Worm (Caenorhabditis elegans) whole organism, L1 larva: ENCODE measurements around the gene lmtr-3.

Experiments used
- C04F5.9 ChIP-seq: sonication (generic microtip); optimal IDR thresholded peaks from 2 replicates; lab custom pipeline; 2016; ENCODE audit warnings: missing genetic modification characterization, missing compliant biosample characterization
- Y116A8C.19 ChIP-seq: sonication (generic microtip); optimal IDR thresholded peaks from 2 replicates; lab custom pipeline; 2016; ENCODE audit warnings: missing compliant biosample characterization, missing genetic modification characterization, borderline replicate concordance
- alr-1 ChIP-seq: fragments of 200-800 bp; sonication (Bioruptor generic); optimal IDR thresholded peaks from 2 replicates; lab custom pipeline; 2018; ENCODE audit warnings: borderline replicate concordance, mild to moderate bottlenecking, missing genetic modification characterization, missing compliant biosample characterization
- aly-2 ChIP-seq: fragments of 150-350 bp; optimal IDR thresholded peaks from 2 replicates; lab custom pipeline; 2014; ENCODE audit warnings: missing biosample characterization, missing genetic modification characterization
- ama-1 ChIP-seq: fragments of 150-350 bp; optimal IDR thresholded peaks from 2 replicates; lab custom pipeline; 2014
- blmp-1 ChIP-seq: fragments of 150-350 bp; optimal IDR thresholded peaks from 2 replicates; lab custom pipeline; 2014; ENCODE audit warnings: missing biosample characterization, missing genetic modification characterization
- ceh-63 ChIP-seq: fragments of 200-800 bp; sonication (Bioruptor generic); optimal IDR thresholded peaks from 2 replicates; lab custom pipeline; 2018; ENCODE audit warnings: mild to moderate bottlenecking, missing genetic modification characterization, missing compliant biosample characterization
- ceh-90 ChIP-seq: sonication (generic microtip); optimal IDR thresholded peaks from 2 replicates; lab custom pipeline; 2016; ENCODE audit warnings: missing genetic modification characterization, missing compliant biosample characterization
- ces-1 ChIP-seq: fragments of 150-350 bp; optimal IDR thresholded peaks from 2 replicates; lab custom pipeline; 2014; ENCODE audit warnings: missing biosample characterization, missing genetic modification reagents, missing genetic modification characterization
- dpl-1 ChIP-seq, 3 experiments: fragments of 150-350 bp in 2 of 3; sonication (generic microtip) in 1 of 3; optimal IDR thresholded peaks; 2 replicates each; lab custom pipeline; 2014 to 2017; ENCODE audit warnings: missing biosample characterization in 3 of 3, missing genetic modification characterization in 3 of 3, missing genetic modification reagents in 3 of 3
- efl-1 ChIP-seq, 4 experiments: fragments of 150-350 bp; optimal IDR thresholded peaks in 3 of 4; peaks in 1 of 4; 1 replicate in 1 of 4; 2 replicates in 3 of 4; lab custom pipeline; 2014; ENCODE audit warnings: missing biosample characterization in 2 of 4, missing genetic modification characterization in 2 of 4, missing genetic modification reagents in 2 of 4
- elt-2 ChIP-seq: sonication (generic microtip); optimal IDR thresholded peaks from 2 replicates; lab custom pipeline; 2016; ENCODE audit warnings: missing genetic modification characterization, mild to moderate bottlenecking, inconsistent platforms, missing compliant biosample characterization, missing genetic modification reagents
- elt-3 ChIP-seq, 6 experiments: fragments of 150-350 bp in 1 of 6; sonication (generic microtip); optimal IDR thresholded peaks; 2 replicates each; lab custom pipeline; 2017 to 2018; ENCODE audit warnings: missing biosample characterization in 6 of 6, missing genetic modification characterization in 6 of 6, inconsistent platforms in 1 of 6
- ets-5 ChIP-seq: fragments of 200-800 bp; sonication (Bioruptor generic); IDR thresholded peaks from 2 replicates; pipeline ENCODE4 v1.3.6; 2022; ENCODE audit warnings: missing genetic modification characterization, missing compliant biosample characterization
- fkh-4 ChIP-seq: sonication (generic microtip); optimal IDR thresholded peaks from 2 replicates; lab custom pipeline; 2016; ENCODE audit warnings: missing compliant biosample characterization, missing genetic modification characterization, borderline replicate concordance
- fkh-8 ChIP-seq: sonication (generic microtip); optimal IDR thresholded peaks from 2 replicates; lab custom pipeline; 2016; ENCODE audit warnings: mild to moderate bottlenecking, missing genetic modification characterization, missing compliant biosample characterization
- fos-1 ChIP-seq: fragments of 150-350 bp; optimal IDR thresholded peaks from 2 replicates; lab custom pipeline; 2014; ENCODE audit warnings: missing biosample characterization, missing genetic modification characterization
- grh-1 ChIP-seq: fragments of 200-800 bp; sonication (Bioruptor generic); IDR thresholded peaks from 2 replicates; pipeline ENCODE4 v1.3.6; 2022; ENCODE audit warnings: missing genetic modification reagents, missing genetic modification characterization, missing compliant biosample characterization
- hlh-4 ChIP-seq: sonication (generic microtip); optimal IDR thresholded peaks from 2 replicates; lab custom pipeline; 2016; ENCODE audit warnings: mild to moderate bottlenecking, missing genetic modification characterization, missing compliant biosample characterization
- irx-1 ChIP-seq: sonication (generic microtip); optimal IDR thresholded peaks from 2 replicates; lab custom pipeline; 2016; ENCODE audit warnings: missing genetic modification characterization, missing compliant biosample characterization
- jun-1 ChIP-seq: fragments of 150-350 bp; optimal IDR thresholded peaks from 2 replicates; lab custom pipeline; 2014; ENCODE audit warnings: missing biosample characterization, missing genetic modification reagents, missing genetic modification characterization
- lin-14 ChIP-seq: fragments of 200-800 bp; sonication (Bioruptor generic); optimal IDR thresholded peaks from 2 replicates; lab custom pipeline; 2018; ENCODE audit warnings: mild to moderate bottlenecking, missing genetic modification characterization, moderate library complexity, missing compliant biosample characterization
- lin-15B ChIP-seq: fragments of 150-350 bp; sonication (generic microtip); optimal IDR thresholded peaks from 3 replicates; lab custom pipeline; 2014; ENCODE audit warnings: missing biosample characterization, missing genetic modification characterization
- lin-39 ChIP-seq: fragments of 150-350 bp; optimal IDR thresholded peaks from 2 replicates; lab custom pipeline; 2014; ENCODE audit warnings: missing biosample characterization, missing genetic modification reagents, missing genetic modification characterization
- lir-3 ChIP-seq: sonication (generic microtip); optimal IDR thresholded peaks from 2 replicates; lab custom pipeline; 2016; ENCODE audit warnings: mild to moderate bottlenecking, missing genetic modification characterization, moderate library complexity, missing compliant biosample characterization; ENCODE audit not compliant: poor library complexity
- lsy-2 ChIP-seq, 2 experiments: fragments of 150-350 bp; optimal IDR thresholded peaks; 2 replicates each; lab custom pipeline; 2014; ENCODE audit warnings: missing biosample characterization in 2 of 2, missing genetic modification characterization in 2 of 2
- mab-9 ChIP-seq: fragments of 200-800 bp; sonication (Bioruptor generic); IDR thresholded peaks from 2 replicates; pipeline ENCODE4 v1.3.6; 2022; ENCODE audit warnings: missing genetic modification reagents, missing genetic modification characterization, missing compliant biosample characterization
- mdl-1 ChIP-seq, 2 experiments: fragments of 150-350 bp; optimal IDR thresholded peaks; 2 replicates each; lab custom pipeline; 2014 to 2017; ENCODE audit warnings: missing biosample characterization in 2 of 2, missing genetic modification characterization in 2 of 2, inconsistent platforms in 1 of 2
- mef-2 ChIP-seq: fragments of 150-350 bp; optimal IDR thresholded peaks from 2 replicates; lab custom pipeline; 2014; ENCODE audit warnings: missing biosample characterization, missing genetic modification characterization
- mep-1 ChIP-seq: fragments of 150-350 bp; optimal IDR thresholded peaks from 2 replicates; lab custom pipeline; 2014; ENCODE audit warnings: missing biosample characterization, missing genetic modification characterization
- nhr-19 ChIP-seq: fragments of 200-800 bp; sonication (Bioruptor generic); conservative IDR thresholded peaks from 2 replicates; pipeline ENCODE4 v1.3.6; 2022; ENCODE audit warnings: missing genetic modification characterization, missing compliant biosample characterization
- nhr-20 ChIP-seq: sonication (generic microtip); optimal IDR thresholded peaks from 2 replicates; lab custom pipeline; 2016; ENCODE audit warnings: mild to moderate bottlenecking, missing genetic modification characterization, missing compliant biosample characterization
- nhr-47 ChIP-seq: sonication (generic microtip); optimal IDR thresholded peaks from 2 replicates; lab custom pipeline; 2016; ENCODE audit warnings: mild to moderate bottlenecking, missing genetic modification characterization, moderate library complexity, missing compliant biosample characterization
- nhr-76 ChIP-seq: sonication (generic microtip); optimal IDR thresholded peaks from 2 replicates; lab custom pipeline; 2017; ENCODE audit warnings: missing biosample characterization, missing genetic modification characterization
- nhr-77 ChIP-seq: fragments of 150-350 bp; optimal IDR thresholded peaks from 2 replicates; lab custom pipeline; 2014; ENCODE audit warnings: missing biosample characterization, missing genetic modification characterization
- nhr-84 ChIP-seq: sonication (generic microtip); optimal IDR thresholded peaks from 2 replicates; lab custom pipeline; 2017; ENCODE audit warnings: missing biosample characterization, missing genetic modification characterization
- nhr-90 ChIP-seq: sonication (generic microtip); optimal IDR thresholded peaks from 2 replicates; lab custom pipeline; 2016; ENCODE audit warnings: mild to moderate bottlenecking, missing genetic modification characterization, missing compliant biosample characterization; ENCODE audit not compliant: poor library complexity
- skn-1 ChIP-seq: fragments of 150-350 bp; optimal IDR thresholded peaks from 2 replicates; lab custom pipeline; 2014; ENCODE audit warnings: missing biosample characterization, missing genetic modification characterization
- snu-23 ChIP-seq: sonication (generic microtip); optimal IDR thresholded peaks from 2 replicates; lab custom pipeline; 2016; ENCODE audit warnings: missing genetic modification characterization, missing compliant biosample characterization
- sptf-1 ChIP-seq: fragments of 150-350 bp; optimal IDR thresholded peaks from 2 replicates; lab custom pipeline; 2014; ENCODE audit warnings: missing biosample characterization, missing genetic modification characterization
- sup-37 ChIP-seq: fragments of 200-800 bp; sonication (Bioruptor generic); optimal IDR thresholded peaks from 2 replicates; lab custom pipeline; 2018; ENCODE audit warnings: mild to moderate bottlenecking, missing genetic modification characterization, missing compliant biosample characterization
- swsn-7 ChIP-seq: sonication (generic microtip); optimal IDR thresholded peaks from 2 replicates; lab custom pipeline; 2016; ENCODE audit warnings: missing genetic modification characterization, missing compliant biosample characterization
- tbx-2 ChIP-seq: sonication (generic microtip); optimal IDR thresholded peaks from 2 replicates; lab custom pipeline; 2016; ENCODE audit warnings: missing genetic modification characterization, missing compliant biosample characterization
- tlp-1 ChIP-seq: fragments of 150-350 bp; optimal IDR thresholded peaks from 2 replicates; lab custom pipeline; 2014; ENCODE audit warnings: missing biosample characterization, missing genetic modification characterization
- unc-130 ChIP-seq: fragments of 150-350 bp; optimal IDR thresholded peaks from 2 replicates; lab custom pipeline; 2017; ENCODE audit warnings: missing biosample characterization, missing genetic modification characterization, inconsistent platforms
- unc-62 ChIP-seq: fragments of 150-350 bp; optimal IDR thresholded peaks from 2 replicates; lab custom pipeline; 2014; ENCODE audit warnings: missing biosample characterization, missing genetic modification reagents, missing genetic modification characterization
- unc-86 ChIP-seq: sonication (generic microtip); optimal IDR thresholded peaks from 2 replicates; lab custom pipeline; 2016; ENCODE audit warnings: missing genetic modification characterization, missing compliant biosample characterization
- unc-98 ChIP-seq: fragments of 200-800 bp; sonication (Bioruptor generic); IDR thresholded peaks from 2 replicates; pipeline ENCODE4 v1.3.6; 2022; ENCODE audit warnings: missing genetic modification characterization, missing compliant biosample characterization
- vab-15 ChIP-seq: sonication (generic microtip); optimal IDR thresholded peaks from 2 replicates; lab custom pipeline; 2017; ENCODE audit warnings: missing genotype, mild to moderate bottlenecking, missing genetic modification characterization, missing compliant biosample characterization
- xbp-1 ChIP-seq: sonication (generic microtip); optimal IDR thresholded peaks from 2 replicates; lab custom pipeline; 2016; ENCODE audit warnings: missing genetic modification characterization, missing compliant biosample characterization
- zip-4 ChIP-seq: fragments of 200-800 bp; sonication (Bioruptor generic); optimal IDR thresholded peaks from 2 replicates; lab custom pipeline; 2018; ENCODE audit warnings: mild to moderate bottlenecking, missing genetic modification characterization, moderate library complexity, missing compliant biosample characterization
- ztf-4 ChIP-seq: fragments of 150-350 bp; optimal IDR thresholded peaks from 2 replicates; lab custom pipeline; 2014; ENCODE audit warnings: missing biosample characterization, missing genetic modification characterization

Gene lmtr-3

DNA sequence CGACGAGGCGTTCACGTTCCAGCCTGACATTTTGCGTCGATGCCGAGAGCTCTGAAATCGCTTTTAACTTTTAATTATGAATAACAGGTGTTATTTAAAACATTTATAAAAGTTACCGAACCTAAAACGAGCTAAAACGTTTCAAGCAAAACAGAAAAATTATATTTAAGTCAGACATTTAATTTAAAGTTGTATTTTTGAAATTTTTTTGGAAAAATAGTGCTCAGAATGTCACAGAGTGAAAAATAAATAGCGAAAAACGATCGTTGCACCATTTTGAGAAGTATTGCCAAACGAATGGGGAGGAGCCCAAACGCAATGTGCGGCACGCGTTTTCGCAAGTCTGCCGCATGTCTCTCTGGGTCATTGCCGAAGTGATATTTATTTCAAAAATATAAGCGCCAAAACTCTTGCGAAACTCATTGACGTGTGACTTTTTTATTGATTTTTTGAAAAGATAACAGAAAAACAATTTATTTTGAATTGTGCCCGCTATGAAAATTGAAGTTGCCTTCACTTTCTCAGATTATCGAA is 10.9 kb upstream of the lmtr-3 start, which contains the start of gene erfa-3 (continued):
- TF ChIP-seq hlh-4 (tag; lab: Kevin White, UChicago) = no peak
- peak; percentile 69 for TF ChIP-seq nhr-90 (tag; lab: Kevin White, UChicago)
- no peak for TF ChIP-seq sptf-1 (tag; lab: Kevin White, UChicago)
- TF ChIP-seq alr-1 (tag; lab: Kevin White, UChicago) = no peak
- no peak for TF ChIP-seq unc-98 (GFP tag; lab: Robert Waterston, UW)
- no peak for TF ChIP-seq ceh-63 (GFP tag; lab: Kevin White, UChicago)
- no peak for TF ChIP-seq mef-2 (tag; lab: Kevin White, UChicago)
- peak; percentile 59 for TF ChIP-seq nhr-20 (tag; lab: Kevin White, UChicago)
- peak; percentile 68 for TF ChIP-seq nhr-76
- TF ChIP-seq elt-2 (tag; lab: Kevin White, UChicago) = peak; percentile 54
- TF ChIP-seq C04F5.9 = no peak
- TF ChIP-seq elt-3 (tag; optimal IDR thresholded peaks at IDR 0.05; lab: Kevin White, UChicago) = peak in 1 of 6 experiments; percentile 54
- TF ChIP-seq lin-15B (tag; lab: Kevin White, UChicago) = no peak
- TF ChIP-seq mab-9 = no peak
- peak in 1 of 2 experiments; percentile 64 for TF ChIP-seq mdl-1 (tag; optimal IDR thresholded peaks at IDR 0.05; lab: Kevin White, UChicago)
- TF ChIP-seq dpl-1 (GFP tag; optimal IDR thresholded peaks at IDR 0.05; lab: Kevin White, UChicago) = peak; percentile 55 to 62 (median 59)
- peak; percentile 54 to 65 for TF ChIP-seq efl-1 (optimal IDR thresholded peaks at IDR 0.05; lab: Kevin White, UChicago)
- TF ChIP-seq efl-1 (GFP tag; optimal IDR thresholded peaks at IDR 0.05 in 1 of 2; lab: Kevin White, UChicago) = peak; percentile 52 to 95
- no peak for TF ChIP-seq fkh-4 (tag; lab: Kevin White, UChicago)
- peak; percentile 44 for TF ChIP-seq irx-1 (tag; lab: Kevin White, UChicago)
- TF ChIP-seq unc-62 (GFP tag; lab: Kevin White, UChicago) = no peak
- TF ChIP-seq nhr-47 = peak; percentile 62
- peak; percentile 62 for TF ChIP-seq xbp-1 (tag; lab: Kevin White, UChicago)
- TF ChIP-seq sup-37 (GFP tag; lab: Kevin White, UChicago) = no peak
- no peak for TF ChIP-seq ces-1 (GFP tag; lab: Kevin White, UChicago)
- TF ChIP-seq lin-39 (tag; lab: Kevin White, UChicago) = peak; percentile 62
- TF ChIP-seq ztf-4 (tag; lab: Kevin White, UChicago) = peak; percentile 27
- peak; percentile 66 for TF ChIP-seq swsn-7 (tag; lab: Kevin White, UChicago)
- TF ChIP-seq lsy-2 (tag; optimal IDR thresholded peaks at IDR 0.05; lab: Kevin White, UChicago) = peak; percentile 58 to 60
- peak; percentile 73 for TF ChIP-seq snu-23 (GFP tag; lab: Kevin White, UChicago)
- peak; percentile 33 for TF ChIP-seq jun-1
- peak; percentile 53 for TF ChIP-seq nhr-19
- peak; percentile 51; the same call in 1 of the 2 replicates for TF ChIP-seq grh-1 (GFP tag; lab: Robert Waterston, UW)
- no peak for TF ChIP-seq nhr-77 (tag; lab: Kevin White, UChicago)
- peak; percentile 24 for TF ChIP-seq fkh-8
- TF ChIP-seq nhr-84 (tag; lab: Kevin White, UChicago) = peak; percentile 5
- no peak for TF ChIP-seq aly-2 (tag; lab: Kevin White, UChicago)
- no peak for TF ChIP-seq ceh-90 (tag; lab: Kevin White, UChicago)
- peak; percentile 46 for TF ChIP-seq mep-1 (tag; lab: Kevin White, UChicago)
- TF ChIP-seq tbx-2 = peak; percentile 49
- peak; percentile 15 for TF ChIP-seq lir-3 (tag; lab: Kevin White, UChicago)
- no peak for TF ChIP-seq blmp-1 (tag; lab: Kevin White, UChicago)
- TF ChIP-seq zip-4 (GFP tag; lab: Kevin White, UChicago) = peak; percentile 29
- TF ChIP-seq skn-1 = peak; percentile 87
- no peak for TF ChIP-seq Y116A8C.19
- no peak for TF ChIP-seq ets-5 (GFP tag; lab: Robert Waterston, UW)
- no peak for TF ChIP-seq tlp-1 (tag; lab: Kevin White, UChicago)
- no peak for TF ChIP-seq ama-1 (lab: Kevin White, UChicago)
- TF ChIP-seq vab-15 = no peak
- no peak for TF ChIP-seq fos-1 (tag; lab: Kevin White, UChicago)
- TF ChIP-seq unc-86 = peak; percentile 38
- TF ChIP-seq unc-130 (tag; lab: Kevin White, UChicago) = peak; percentile 68
- peak; percentile 59 for TF ChIP-seq lin-14 (GFP tag; lab: Kevin White, UChicago)
